Fruit fly (Drosophila melanogaster) whole organism, embryonic: ENCODE measurements around the gene CG32052.

ENCODE experiments used
- Adf1 ChIP-seq: fragments of 200-800 bp; sonication (Bioruptor generic); IDR thresholded peaks from 2 replicates; pipeline ENCODE4 v1.3.6; 2022; ENCODE audit warnings: missing biosample characterization, missing genetic modification characterization
- Blimp-1 ChIP-seq: fragments of 200-800 bp; sonication (Bioruptor generic); optimal IDR thresholded peaks from 3 replicates; lab custom pipeline; 2018; ENCODE audit warnings: missing biosample characterization, missing genetic modification characterization, mild to moderate bottlenecking, moderate library complexity, missing genetic modification reagents
- CG10321 ChIP-seq: fragments of 200-800 bp; sonication (Bioruptor generic); IDR thresholded peaks from 2 replicates; pipeline ENCODE4 v1.3.6; 2022; ENCODE audit warnings: missing biosample characterization, missing genetic modification characterization
- CG10431 ChIP-seq: fragments of 200-800 bp; sonication (Bioruptor generic); optimal IDR thresholded peaks from 3 replicates; lab custom pipeline; 2018; ENCODE audit warnings: missing biosample characterization, mild to moderate bottlenecking, missing genetic modification characterization
- CG11695 ChIP-seq: fragments of 200-800 bp; sonication (Bioruptor generic); IDR thresholded peaks from 3 replicates; pipeline ENCODE4 v1.3.6; 2022; ENCODE audit warnings: missing biosample characterization, missing genetic modification characterization
- CG11696 ChIP-seq: fragments of 200-800 bp; sonication (Bioruptor generic); IDR thresholded peaks from 2 replicates; pipeline ENCODE4 v1.3.6; 2022; ENCODE audit warnings: missing biosample characterization, missing genetic modification characterization
- CG13424 ChIP-seq: fragments of 200-800 bp; sonication (Bioruptor generic); optimal IDR thresholded peaks from 2 replicates; lab custom pipeline; 2019; ENCODE audit warnings: missing biosample characterization, mild to moderate bottlenecking, missing genetic modification characterization, moderate library complexity
- CG13624 ChIP-seq: fragments of 200-800 bp; sonication (Bioruptor generic); optimal IDR thresholded peaks from 2 replicates; lab custom pipeline; 2016; ENCODE audit warnings: missing biosample characterization, missing genetic modification characterization
- CG13775 ChIP-seq: fragments of 200-800 bp; sonication (Bioruptor generic); optimal IDR thresholded peaks from 3 replicates; lab custom pipeline; 2017; ENCODE audit warnings: missing biosample characterization, mild to moderate bottlenecking, missing genetic modification characterization
- CG15514 ChIP-seq: fragments of 200-800 bp; sonication (Bioruptor generic); optimal IDR thresholded peaks from 3 replicates; lab custom pipeline; 2017; ENCODE audit warnings: missing biosample characterization, missing genetic modification characterization, mild to moderate bottlenecking, moderate library complexity, missing genetic modification reagents
- CG1603 ChIP-seq: fragments of 200-800 bp; sonication (Bioruptor generic); optimal IDR thresholded peaks from 2 replicates; lab custom pipeline; 2019; ENCODE audit warnings: missing biosample characterization, mild to moderate bottlenecking, missing genetic modification characterization, moderate library complexity
- CG17186 ChIP-seq: fragments of 200-800 bp; sonication (Bioruptor generic); optimal IDR thresholded peaks from 3 replicates; lab custom pipeline; 2017; ENCODE audit warnings: missing biosample characterization, missing genetic modification reagents, missing genetic modification characterization
- CG2199 ChIP-seq: fragments of 200-800 bp; sonication (Bioruptor generic); IDR thresholded peaks from 3 replicates; pipeline ENCODE4 v1.3.6; 2022; ENCODE audit warnings: missing biosample characterization, missing genetic modification characterization
- CG31441 ChIP-seq: fragments of 200-800 bp; sonication (Bioruptor generic); IDR thresholded peaks from 2 replicates; pipeline ENCODE4 v1.3.6; 2022; ENCODE audit warnings: missing biosample characterization, missing genetic modification characterization
- CG33213 ChIP-seq: fragments of 200-800 bp; sonication (Bioruptor generic); optimal IDR thresholded peaks from 3 replicates; lab custom pipeline; 2016; ENCODE audit warnings: missing biosample characterization, missing genetic modification characterization
- CG34376 ChIP-seq: fragments of 200-800 bp; sonication (Bioruptor generic); optimal IDR thresholded peaks from 2 replicates; lab custom pipeline; 2018; ENCODE audit warnings: missing biosample characterization, mild to moderate bottlenecking, missing genetic modification characterization
- CG3838 ChIP-seq: fragments of 200-800 bp; sonication (Bioruptor generic); optimal IDR thresholded peaks from 3 replicates; lab custom pipeline; 2016; ENCODE audit warnings: missing biosample characterization, missing genetic modification characterization
- CG4360 ChIP-seq: fragments of 200-800 bp; sonication (Bioruptor generic); IDR thresholded peaks from 2 replicates; pipeline ENCODE4 v1.3.6; 2022; ENCODE audit warnings: missing biosample characterization, missing genetic modification characterization
- CG4617 ChIP-seq: fragments of 200-800 bp; sonication (Bioruptor generic); optimal IDR thresholded peaks from 3 replicates; lab custom pipeline; 2016; ENCODE audit warnings: missing biosample characterization, missing genetic modification characterization, borderline replicate concordance
- CG5953 ChIP-seq: fragments of 200-800 bp; sonication (Bioruptor generic); IDR thresholded peaks from 2 replicates; pipeline ENCODE4 v1.3.6; 2022; ENCODE audit warnings: missing biosample characterization, missing genetic modification characterization
- CG6654 ChIP-seq: fragments of 200-800 bp; sonication (Bioruptor generic); optimal IDR thresholded peaks from 2 replicates; lab custom pipeline; 2017; ENCODE audit warnings: missing biosample characterization, mild to moderate bottlenecking, missing genetic modification characterization
- CG8765 ChIP-seq: fragments of 200-800 bp; sonication (Bioruptor generic); IDR thresholded peaks from 2 replicates; pipeline ENCODE4 v1.3.6; 2022; ENCODE audit warnings: missing biosample characterization, missing genetic modification characterization
- Deaf1 ChIP-seq: fragments of 200-800 bp; optimal IDR thresholded peaks from 3 replicates; lab custom pipeline; 2019; ENCODE audit warnings: missing biosample characterization, mild to moderate bottlenecking, missing genetic modification characterization, moderate library complexity
- E2f1 ChIP-seq: fragments of 200-800 bp; sonication (Bioruptor generic); IDR thresholded peaks from 2 replicates; pipeline ENCODE4 v1.3.6; 2022; ENCODE audit warnings: missing biosample characterization, missing genetic modification characterization
- ERR ChIP-seq: fragments of 200-800 bp; sonication (Bioruptor generic); optimal IDR thresholded peaks from 2 replicates; lab custom pipeline; 2016; ENCODE audit warnings: missing biosample characterization, missing genetic modification characterization
- Ets97D ChIP-seq: fragments of 200-800 bp; sonication (Bioruptor generic); optimal IDR thresholded peaks from 3 replicates; lab custom pipeline; 2016; ENCODE audit warnings: missing biosample characterization, missing genetic modification characterization
- Lim3 ChIP-seq: fragments of 200-800 bp; sonication (Bioruptor generic); IDR thresholded peaks from 2 replicates; pipeline ENCODE4 v1.3.6; 2022; ENCODE audit warnings: missing biosample characterization, missing genetic modification characterization
- Mes4 ChIP-seq: fragments of 200-800 bp; sonication (Bioruptor generic); optimal IDR thresholded peaks from 2 replicates; lab custom pipeline; 2016; ENCODE audit warnings: missing biosample characterization, missing genetic modification characterization
- PHDP ChIP-seq: fragments of 200-800 bp; sonication (Bioruptor generic); optimal IDR thresholded peaks from 3 replicates; lab custom pipeline; 2018; ENCODE audit warnings: missing biosample characterization, mild to moderate bottlenecking, missing genetic modification characterization, moderate library complexity
- Trl ChIP-seq, 3 experiments: fragments of >200 bp in 2 of 3; fragments of 200-800 bp in 1 of 3; sonication (Bioruptor generic) in 1 of 3; optimal IDR thresholded peaks; 2 replicates in 1 of 3; 3 replicates in 2 of 3; lab custom pipeline; 2016 to 2017; ENCODE audit warnings: missing biosample characterization in 1 of 3, missing genetic modification characterization in 1 of 3
- Usf ChIP-seq: fragments of 200-800 bp; sonication (Bioruptor generic); optimal IDR thresholded peaks from 2 replicates; lab custom pipeline; 2017; ENCODE audit warnings: missing genotype, missing biosample characterization, missing genetic modification characterization
- YL-1 ChIP-seq: fragments of 200-800 bp; sonication (Bioruptor generic); optimal IDR thresholded peaks from 3 replicates; lab custom pipeline; 2017; ENCODE audit warnings: missing biosample characterization, mild to moderate bottlenecking, missing genetic modification characterization
- cato ChIP-seq: fragments of 200-800 bp; sonication (Bioruptor generic); optimal IDR thresholded peaks from 2 replicates; lab custom pipeline; 2016; ENCODE audit warnings: missing biosample characterization, missing genetic modification characterization, borderline replicate concordance
- chif ChIP-seq, 2 experiments: fragments of 200-800 bp; sonication (Bioruptor generic); optimal IDR thresholded peaks; 3 replicates each; lab custom pipeline; 2016; ENCODE audit warnings: missing biosample characterization in 2 of 2, missing genetic modification characterization in 2 of 2
- chn ChIP-seq: fragments of 200-800 bp; sonication (Bioruptor generic); optimal IDR thresholded peaks from 2 replicates; lab custom pipeline; 2016; ENCODE audit warnings: missing biosample characterization, missing genetic modification characterization
- crp ChIP-seq, 2 experiments: fragments of 200-800 bp; sonication (Bioruptor generic); optimal IDR thresholded peaks; 2 replicates in 1 of 2; 3 replicates in 1 of 2; lab custom pipeline; 2017; ENCODE audit warnings: missing biosample characterization in 2 of 2, missing genetic modification characterization in 2 of 2, mild to moderate bottlenecking in 1 of 2, moderate library complexity in 1 of 2
- dan ChIP-seq: fragments of 200-800 bp; sonication (Bioruptor generic); IDR thresholded peaks from 2 replicates; pipeline ENCODE4 v1.3.6; 2022; ENCODE audit warnings: missing biosample characterization, missing genetic modification characterization
- eyg ChIP-seq: fragments of 200-800 bp; sonication (Bioruptor generic); optimal IDR thresholded peaks from 3 replicates; lab custom pipeline; 2016; ENCODE audit warnings: missing biosample characterization, missing genetic modification characterization
- fru ChIP-seq: fragments of >200 bp; optimal IDR thresholded peaks from 2 replicates; lab custom pipeline; 2017
- grau ChIP-seq: fragments of 200-800 bp; optimal IDR thresholded peaks from 3 replicates; lab custom pipeline; 2019; ENCODE audit warnings: missing biosample characterization, mild to moderate bottlenecking, missing genetic modification characterization, moderate library complexity
- grn ChIP-seq: fragments of 200-800 bp; sonication (Bioruptor generic); optimal IDR thresholded peaks from 3 replicates; lab custom pipeline; 2017; ENCODE audit warnings: missing biosample characterization, missing genetic modification characterization
- ind ChIP-seq: fragments of 200-800 bp; sonication (Bioruptor generic); optimal IDR thresholded peaks from 3 replicates; lab custom pipeline; 2016; ENCODE audit warnings: missing biosample characterization, missing genetic modification characterization
- lilli ChIP-seq: fragments of 200-800 bp; sonication (Bioruptor generic); optimal IDR thresholded peaks from 3 replicates; lab custom pipeline; 2016; ENCODE audit warnings: missing biosample characterization, missing genetic modification characterization
- p53 ChIP-seq: fragments of 200-800 bp; sonication (Bioruptor generic); optimal IDR thresholded peaks from 2 replicates; lab custom pipeline; 2016; ENCODE audit warnings: missing biosample characterization, missing genetic modification characterization
- prd ChIP-seq, 3 experiments: fragments of >200 bp in 2 of 3; fragments of 200-800 bp in 1 of 3; sonication (Bioruptor generic) in 1 of 3; optimal IDR thresholded peaks in 2 of 3; IDR thresholded peaks in 1 of 3; 2 replicates in 2 of 3; 3 replicates in 1 of 3; pipeline versions ENCODE4 v1.3.6 to Lab custom; 2017 to 2022; ENCODE audit warnings: missing biosample characterization in 1 of 3, missing genetic modification characterization in 1 of 3
- psq ChIP-seq: fragments of 200-800 bp; sonication (Bioruptor generic); optimal IDR thresholded peaks from 2 replicates; lab custom pipeline; 2017; ENCODE audit warnings: missing biosample characterization, missing genetic modification characterization
- rib ChIP-seq: fragments of 200-800 bp; sonication (Bioruptor generic); IDR thresholded peaks from 2 replicates; pipeline ENCODE4 v1.3.6; 2022; ENCODE audit warnings: missing biosample characterization, missing genetic modification characterization
- sr ChIP-seq: fragments of 200-800 bp; sonication (Bioruptor generic); IDR thresholded peaks from 3 replicates; pipeline ENCODE4 v1.3.6; 2022; ENCODE audit warnings: missing biosample characterization, missing genetic modification characterization
- tup ChIP-seq: fragments of 200-800 bp; sonication (Bioruptor generic); optimal IDR thresholded peaks from 2 replicates; lab custom pipeline; 2016; ENCODE audit warnings: missing biosample characterization, mild to moderate bottlenecking, missing genetic modification characterization, moderate library complexity
- unc-4 ChIP-seq: fragments of 200-800 bp; sonication (Bioruptor generic); IDR thresholded peaks from 2 replicates; pipeline ENCODE4 v1.3.6; 2022; ENCODE audit warnings: missing biosample characterization, missing genetic modification characterization; ENCODE audit not compliant: partially characterized antibody

Gene CG32052

DNA sequence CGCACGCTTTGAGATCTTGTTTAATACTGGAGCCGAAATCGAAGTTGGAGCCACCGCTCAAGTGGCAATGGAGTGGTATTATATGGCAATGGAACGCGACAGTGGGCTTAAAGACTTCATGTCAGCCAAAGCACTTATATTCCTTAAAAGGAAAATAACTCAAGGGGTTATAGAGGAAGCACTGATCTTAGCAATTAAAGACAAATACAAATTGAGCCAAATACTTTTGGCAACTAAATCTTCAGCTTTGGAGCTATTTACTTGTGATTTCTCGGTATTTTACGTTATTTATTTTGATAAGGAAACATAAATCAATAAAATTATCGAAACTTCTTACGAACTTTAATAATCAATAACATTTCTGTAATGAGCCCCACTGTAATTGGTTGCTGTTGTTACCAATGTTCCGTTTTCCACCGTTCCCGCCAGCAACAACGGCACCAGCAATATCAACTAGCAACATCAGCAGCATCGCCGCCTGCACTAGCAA, 42.7 kb upstream of the CG32052 start (continued):
- TF ChIP-seq fru (lab: Kevin White, UChicago) (no peak), CG1603 (tag; lab: Kevin White, UChicago) (peak; percentile 75), CG6654 (GFP tag; lab: Kevin White, UChicago) (peak; percentile 85), CG8765 (GFP tag; lab: Robert Waterston, UW) (peak; percentile 33; the same call in 1 of the 2 replicates), sr (GFP tag; lab: Robert Waterston, UW) (peak; percentile 62; the same call in 1 of the 3 replicates), CG5953 (peak; percentile 56; the same call in 1 of the 2 replicates), YL-1 (peak; percentile 12), Lim3 (GFP tag; lab: Robert Waterston, UW) (no peak), CG11696 (GFP tag; lab: Robert Waterston, UW) (peak; percentile 72), cato (GFP tag; lab: Kevin White, UChicago) (peak; percentile 61), Usf (GFP tag; lab: Kevin White, UChicago) (peak; percentile 25), CG10431 (peak; percentile 28), lilli (GFP tag; lab: Kevin White, UChicago) (peak; percentile 72), E2f1 (GFP tag; lab: Robert Waterston, UW) (peak; percentile 92), CG4360 (GFP tag; lab: Robert Waterston, UW) (peak; percentile 47; the same call in 1 of the 2 replicates), grau (tag; lab: Kevin White, UChicago) (peak; percentile 84), crp (GFP tag; optimal IDR thresholded peaks at IDR 0.05; lab: Kevin White, UChicago) (peak in 1 of 2 experiments; percentile 31), CG4617 (GFP tag; lab: Kevin White, UChicago) (no peak), prd (optimal IDR thresholded peaks at IDR 0.05; lab: Kevin White, UChicago) (no peak), prd (GFP tag; IDR thresholded peaks at IDR 0.05; lab: Robert Waterston, UW) (peak; percentile 86), Ets97D (no peak), p53 (GFP tag; lab: Kevin White, UChicago) (peak; percentile 45), ERR (GFP tag; lab: Kevin White, UChicago) (no peak), CG13775 (GFP tag; lab: Kevin White, UChicago) (peak; percentile 70), chif (GFP tag; optimal IDR thresholded peaks at IDR 0.05; lab: Kevin White, UChicago) (peak; percentile 49 to 81), psq (GFP tag; lab: Kevin White, UChicago) (no peak), CG10321 (GFP tag; lab: Robert Waterston, UW) (peak; percentile 41; the same call in 1 of the 2 replicates), CG11695 (peak; percentile 94), CG17186 (GFP tag; lab: Kevin White, UChicago) (peak; percentile 81), Blimp-1 (GFP tag; lab: Kevin White, UChicago) (peak; percentile 92), chn (GFP tag; lab: Kevin White, UChicago) (peak; percentile 75), Trl (optimal IDR thresholded peaks at IDR 0.05; lab: Kevin White, UChicago) (no peak), Trl (GFP tag; optimal IDR thresholded peaks at IDR 0.05; lab: Kevin White, UChicago) (peak; percentile 82), Deaf1 (tag; lab: Kevin White, UChicago) (peak; percentile 72), CG3838 (GFP tag; lab: Kevin White, UChicago) (no peak), CG13624 (GFP tag; lab: Kevin White, UChicago) (peak; percentile 72), tup (GFP tag; lab: Kevin White, UChicago) (no peak), rib (GFP tag; lab: Robert Waterston, UW) (peak; percentile 74), CG15514 (GFP tag; lab: Kevin White, UChicago) (peak; percentile 74), CG33213 (GFP tag; lab: Kevin White, UChicago) (peak; percentile 78), CG31441 (GFP tag; lab: Robert Waterston, UW) (peak; percentile 98), Mes4 (GFP tag; lab: Kevin White, UChicago) (peak; percentile 40), unc-4 (GFP tag; lab: Robert Waterston, UW) (no peak), PHDP (tag; lab: Kevin White, UChicago) (peak; percentile 76), CG2199 (GFP tag; lab: Robert Waterston, UW) (no peak), Adf1 (GFP tag; lab: Robert Waterston, UW) (no peak), CG13424 (tag; lab: Kevin White, UChicago) (peak; percentile 87), ind (GFP tag; lab: Kevin White, UChicago) (peak; percentile 94), eyg (peak; percentile 89), dan (GFP tag; lab: Robert Waterston, UW) (no peak), CG34376 (peak; percentile 61), grn (no peak)
